Fruit fly (Drosophila melanogaster) whole organism, embryonic: ENCODE results near the gene RhoGEF4.
A peak's percentile ranks its signal among the peaks of the same experiment; 100 is the strongest.

Source experiments
- B-H2 ChIP-seq: fragments of 200-800 bp; sonication (Bioruptor generic); optimal IDR thresholded peaks from 2 replicates; lab custom pipeline; 2018; ENCODE audit warnings: missing biosample characterization, mild to moderate bottlenecking, missing genetic modification characterization
- Blimp-1 ChIP-seq: fragments of 200-800 bp; sonication (Bioruptor generic); optimal IDR thresholded peaks from 3 replicates; lab custom pipeline; 2018; ENCODE audit warnings: missing biosample characterization, missing genetic modification characterization, mild to moderate bottlenecking, moderate library complexity, missing genetic modification reagents
- CG10979 ChIP-seq: fragments of 200-800 bp; sonication (Bioruptor generic); optimal IDR thresholded peaks from 2 replicates; lab custom pipeline; 2018; ENCODE audit warnings: missing biosample characterization, mild to moderate bottlenecking, missing genetic modification characterization, moderate library complexity
- CG11398 ChIP-seq: fragments of 200-800 bp; sonication (Bioruptor generic); optimal IDR thresholded peaks from 2 replicates; lab custom pipeline; 2016; ENCODE audit warnings: missing biosample characterization, missing genetic modification characterization
- CG12219 ChIP-seq: fragments of 200-800 bp; sonication (Bioruptor generic); optimal IDR thresholded peaks from 3 replicates; lab custom pipeline; 2018; ENCODE audit warnings: missing biosample characterization, mild to moderate bottlenecking, missing genetic modification characterization
- CG12659 ChIP-seq: fragments of 200-800 bp; sonication (Bioruptor generic); optimal IDR thresholded peaks from 3 replicates; lab custom pipeline; 2017; ENCODE audit warnings: mild to moderate bottlenecking, missing biosample characterization, missing genetic modification reagents, missing genetic modification characterization
- CG13424 ChIP-seq: fragments of 200-800 bp; sonication (Bioruptor generic); optimal IDR thresholded peaks from 2 replicates; lab custom pipeline; 2019; ENCODE audit warnings: missing biosample characterization, mild to moderate bottlenecking, missing genetic modification characterization, moderate library complexity
- CG1602 ChIP-seq: fragments of 200-800 bp; sonication (Bioruptor generic); optimal IDR thresholded peaks from 3 replicates; lab custom pipeline; 2016; ENCODE audit warnings: missing biosample characterization, missing genetic modification characterization
- CG16863 ChIP-seq: fragments of 200-800 bp; sonication (Bioruptor generic); optimal IDR thresholded peaks from 3 replicates; lab custom pipeline; 2016; ENCODE audit warnings: missing biosample characterization, missing genetic modification characterization
- CG17328 ChIP-seq: fragments of 200-800 bp; sonication (Bioruptor generic); IDR thresholded peaks from 2 replicates; pipeline ENCODE4 v1.3.6; 2022; ENCODE audit warnings: missing biosample characterization, missing genetic modification characterization
- CG30020 ChIP-seq: fragments of 200-800 bp; optimal IDR thresholded peaks from 2 replicates; lab custom pipeline; 2019; ENCODE audit warnings: missing biosample characterization, mild to moderate bottlenecking, missing genetic modification characterization, moderate library complexity
- CG31224 ChIP-seq: fragments of 200-800 bp; sonication (Bioruptor generic); IDR thresholded peaks from 2 replicates; pipeline ENCODE4 v1.3.6; 2022; ENCODE audit warnings: missing biosample characterization, missing genetic modification characterization
- CG32772 ChIP-seq: fragments of 200-800 bp; sonication (Bioruptor generic); IDR thresholded peaks from 2 replicates; pipeline ENCODE4 v1.3.6; 2022; ENCODE audit warnings: missing biosample characterization, missing genetic modification characterization
- CG4424 ChIP-seq: fragments of 200-800 bp; sonication (Bioruptor generic); optimal IDR thresholded peaks from 3 replicates; lab custom pipeline; 2016; ENCODE audit warnings: missing biosample characterization, missing genetic modification characterization
- CG4730 ChIP-seq: fragments of 200-800 bp; sonication (Bioruptor generic); IDR thresholded peaks from 2 replicates; pipeline ENCODE4 v1.3.6; 2022; ENCODE audit warnings: missing biosample characterization, missing genetic modification characterization
- CG6254 ChIP-seq: fragments of 200-800 bp; sonication (Bioruptor generic); optimal IDR thresholded peaks from 3 replicates; lab custom pipeline; 2017; ENCODE audit warnings: mild to moderate bottlenecking, missing biosample characterization, missing genetic modification reagents, missing genetic modification characterization
- CG8290 ChIP-seq, 3 experiments: fragments of 200-800 bp; sonication (Bioruptor generic); optimal IDR thresholded peaks; 2 replicates each; lab custom pipeline; 2016 to 2019; ENCODE audit warnings: missing biosample characterization in 3 of 3, missing genetic modification characterization in 3 of 3, mild to moderate bottlenecking in 2 of 3, moderate library complexity in 1 of 3
- CG9817 ChIP-seq: fragments of 200-800 bp; sonication (Bioruptor generic); optimal IDR thresholded peaks from 2 replicates; lab custom pipeline; 2018; ENCODE audit warnings: missing biosample characterization, mild to moderate bottlenecking, missing genetic modification characterization, moderate library complexity
- CHES-1-like ChIP-seq: fragments of 200-800 bp; sonication (Bioruptor generic); optimal IDR thresholded peaks from 2 replicates; lab custom pipeline; 2016; ENCODE audit warnings: missing biosample characterization, missing genetic modification characterization
- CkIIα-i1 ChIP-seq: fragments of 200-800 bp; sonication (Bioruptor generic); IDR thresholded peaks from 2 replicates; pipeline ENCODE4 v1.3.6; 2022; ENCODE audit warnings: missing biosample characterization, missing genetic modification characterization
- Dek ChIP-seq: fragments of 200-800 bp; sonication (Bioruptor generic); optimal IDR thresholded peaks from 3 replicates; lab custom pipeline; 2019; ENCODE audit warnings: missing biosample characterization, mild to moderate bottlenecking, missing genetic modification characterization, moderate library complexity
- Dip2 ChIP-seq: fragments of 200-800 bp; sonication (Bioruptor generic); IDR thresholded peaks from 2 replicates; pipeline ENCODE4 v1.3.6; 2022; ENCODE audit warnings: missing biosample characterization, missing genetic modification characterization
- Dll ChIP-seq: fragments of 200-800 bp; sonication (Bioruptor generic); IDR thresholded peaks from 4 replicates; pipeline ENCODE4 v1.3.6; 2022; ENCODE audit warnings: missing biosample characterization, missing genetic modification characterization; ENCODE audit not compliant: partially characterized antibody
- Doc3 ChIP-seq: fragments of 200-800 bp; sonication (Bioruptor generic); IDR thresholded peaks from 3 replicates; pipeline ENCODE4 v1.3.6; 2022; ENCODE audit warnings: missing biosample characterization, missing genetic modification characterization; ENCODE audit not compliant: partially characterized antibody
- Ets97D ChIP-seq: fragments of 200-800 bp; sonication (Bioruptor generic); optimal IDR thresholded peaks from 3 replicates; lab custom pipeline; 2016; ENCODE audit warnings: missing biosample characterization, missing genetic modification characterization
- HmgZ ChIP-seq: fragments of 200-800 bp; sonication (Bioruptor generic); optimal IDR thresholded peaks from 2 replicates; lab custom pipeline; 2018; ENCODE audit warnings: missing biosample characterization, mild to moderate bottlenecking, missing genetic modification characterization
- MBD-R2 ChIP-seq: fragments of 200-800 bp; sonication (Bioruptor generic); IDR thresholded peaks from 2 replicates; pipeline ENCODE4 v1.3.6; 2022; ENCODE audit warnings: missing biosample characterization, missing genetic modification characterization
- Med ChIP-seq: fragments of 200-800 bp; sonication (Bioruptor generic); peaks from one replicate; lab custom pipeline; 2016; ENCODE audit warnings: missing biosample characterization, missing genetic modification characterization, mild to moderate bottlenecking, inconsistent platforms, moderate library complexity
- NFAT ChIP-seq: fragments of 200-800 bp; sonication (Bioruptor generic); IDR thresholded peaks from 2 replicates; pipeline ENCODE4 v1.3.6; 2022; ENCODE audit warnings: missing biosample characterization, missing genetic modification characterization
- NfI ChIP-seq: fragments of 200-800 bp; sonication (Bioruptor generic); optimal IDR thresholded peaks from 3 replicates; lab custom pipeline; 2018; ENCODE audit warnings: missing biosample characterization, mild to moderate bottlenecking, missing genetic modification characterization, moderate library complexity
- ac ChIP-seq: fragments of 200-800 bp; sonication (Bioruptor generic); optimal IDR thresholded peaks from 3 replicates; lab custom pipeline; 2017; ENCODE audit warnings: missing biosample characterization, mild to moderate bottlenecking, missing genetic modification characterization
- al ChIP-seq: fragments of 200-800 bp; sonication (Bioruptor generic); IDR thresholded peaks from 2 replicates; pipeline ENCODE4 v1.3.6; 2022; ENCODE audit warnings: missing biosample characterization, missing genetic modification characterization
- amos ChIP-seq: fragments of 200-800 bp; sonication (Bioruptor generic); IDR thresholded peaks from 2 replicates; pipeline ENCODE4 v1.3.6; 2022; ENCODE audit warnings: missing biosample characterization, missing genetic modification characterization; ENCODE audit not compliant: partially characterized antibody
- az2 ChIP-seq: fragments of 200-800 bp; sonication (Bioruptor generic); optimal IDR thresholded peaks from 3 replicates; lab custom pipeline; 2016; ENCODE audit warnings: missing biosample characterization, missing genetic modification characterization
- dpn ChIP-seq, 2 experiments: fragments of 200-800 bp; sonication (Bioruptor generic); optimal IDR thresholded peaks; 3 replicates each; lab custom pipeline; 2016; ENCODE audit warnings: missing biosample characterization in 2 of 2, missing genetic modification characterization in 2 of 2
- en ChIP-seq: fragments of 200-800 bp; sonication (Bioruptor generic); optimal IDR thresholded peaks from 2 replicates; lab custom pipeline; 2016; ENCODE audit warnings: missing biosample characterization, missing genetic modification characterization
- ftz-f1 ChIP-seq: fragments of 200-800 bp; sonication (Bioruptor generic); optimal IDR thresholded peaks from 2 replicates; lab custom pipeline; 2016; ENCODE audit warnings: missing biosample characterization, missing genetic modification characterization
- hbn ChIP-seq: fragments of 200-800 bp; sonication (Bioruptor generic); IDR thresholded peaks from 2 replicates; pipeline ENCODE4 v1.3.6; 2022; ENCODE audit warnings: missing biosample characterization, missing genetic modification characterization; ENCODE audit not compliant: partially characterized antibody
- lov ChIP-seq, 2 experiments: fragments of 200-800 bp in 1 of 2; fragments of >200 bp in 1 of 2; sonication (Bioruptor generic) in 1 of 2; IDR thresholded peaks in 1 of 2; optimal IDR thresholded peaks in 1 of 2; 2 replicates in 1 of 2; 3 replicates in 1 of 2; pipeline versions ENCODE4 v1.3.6 to Lab custom; 2017 to 2022; ENCODE audit warnings: missing biosample characterization in 1 of 2, missing genetic modification characterization in 1 of 2
- nerfin-1 ChIP-seq: fragments of 200-800 bp; sonication (Bioruptor generic); optimal IDR thresholded peaks from 3 replicates; lab custom pipeline; 2019; ENCODE audit warnings: missing biosample characterization, mild to moderate bottlenecking, missing genetic modification characterization, moderate library complexity
- pzg ChIP-seq: fragments of 200-800 bp; sonication (Bioruptor generic); optimal IDR thresholded peaks from 3 replicates; lab custom pipeline; 2018; ENCODE audit warnings: missing biosample characterization, mild to moderate bottlenecking, missing genetic modification characterization, moderate library complexity
- ranshi ChIP-seq: fragments of 200-800 bp; sonication (Bioruptor generic); IDR thresholded peaks from 2 replicates; pipeline ENCODE4 v1.3.6; 2022; ENCODE audit warnings: missing biosample characterization, missing genetic modification characterization
- slbo ChIP-seq: fragments of 200-800 bp; sonication (Bioruptor generic); IDR thresholded peaks from 2 replicates; pipeline ENCODE4 v1.3.6; 2022; ENCODE audit warnings: missing biosample characterization, missing genetic modification characterization
- sqz ChIP-seq: fragments of 200-800 bp; sonication (Bioruptor generic); optimal IDR thresholded peaks from 3 replicates; lab custom pipeline; 2018; ENCODE audit warnings: missing biosample characterization, mild to moderate bottlenecking, missing genetic modification characterization
- sr ChIP-seq: fragments of 200-800 bp; sonication (Bioruptor generic); IDR thresholded peaks from 3 replicates; pipeline ENCODE4 v1.3.6; 2022; ENCODE audit warnings: missing biosample characterization, missing genetic modification characterization
- tx ChIP-seq: fragments of 200-800 bp; sonication (Bioruptor generic); optimal IDR thresholded peaks from 2 replicates; lab custom pipeline; 2016; ENCODE audit warnings: missing biosample characterization, missing genetic modification characterization
- vfl ChIP-seq: fragments of 200-800 bp; sonication (Bioruptor generic); optimal IDR thresholded peaks from 2 replicates; lab custom pipeline; 2016; ENCODE audit warnings: missing biosample characterization, missing genetic modification characterization
- yki ChIP-seq: fragments of >200 bp; optimal IDR thresholded peaks from 3 replicates; lab custom pipeline; 2018
- z ChIP-seq: fragments of 200-800 bp; sonication (Bioruptor generic); IDR thresholded peaks from 3 replicates; pipeline ENCODE4 v1.3.6; 2022; ENCODE audit warnings: missing biosample characterization, missing genetic modification characterization

RhoGEF4 gene

dm6 chr3L:7356386-7357117 lies 33.3 kb upstream of the RhoGEF4 start, which contains the start of gene CTCF (continued):
- TF ChIP-seq slbo (GFP tag; lab: Robert Waterston, UW) (no peak; the same call in 1 of the 2 replicates), Blimp-1 (GFP tag; lab: Kevin White, UChicago) (no peak), vfl (no peak), CG31224 (GFP tag; lab: Robert Waterston, UW) (no peak), MBD-R2 (GFP tag; lab: Robert Waterston, UW) (peak; percentile 80), CG12219 (GFP tag; lab: Kevin White, UChicago) (no peak), B-H2 (no peak), en (peak; percentile 8), pzg (GFP tag; lab: Kevin White, UChicago) (peak; percentile 62), nerfin-1 (tag; lab: Kevin White, UChicago) (peak; percentile 100), CG30020 (tag; lab: Kevin White, UChicago) (peak; percentile 22), CG10979 (tag; lab: Kevin White, UChicago) (peak; percentile 40), CG6254 (GFP tag; lab: Kevin White, UChicago) (no peak), hbn (GFP tag; lab: Robert Waterston, UW) (peak; percentile 61), z (no peak), az2 (peak; percentile 31), CG32772 (GFP tag; lab: Robert Waterston, UW) (peak; percentile 64), CG11398 (peak; percentile 3), Dll (GFP tag; lab: Robert Waterston, UW) (peak; percentile 83), lov (optimal IDR thresholded peaks at IDR 0.05; lab: Kevin White, UChicago) (no peak), lov (GFP tag; IDR thresholded peaks at IDR 0.05; lab: Robert Waterston, UW) (0 out of 3 replicates have a peak, but pooled peaks have one; percentile 10), CG13424 (peak; percentile 18), HmgZ (peak; percentile 24), NFAT (GFP tag; lab: Robert Waterston, UW) (peak; percentile 66), al (GFP tag; lab: Robert Waterston, UW) (no peak), Dip2 (no peak), yki (lab: Kevin White, UChicago) (no peak), CG16863 (GFP tag; lab: Kevin White, UChicago) (peak; percentile 40), CG8290 (GFP tag; optimal IDR thresholded peaks at IDR 0.05; lab: Kevin White, UChicago) (peak; percentile 59), CG8290 (tag; optimal IDR thresholded peaks at IDR 0.05; lab: Kevin White, UChicago) (peak in 1 of 2 experiments; percentile 55), sqz (GFP tag; lab: Kevin White, UChicago) (no peak), Med (GFP tag; lab: Kevin White, UChicago) (peak; percentile 88), Ets97D (peak; percentile 70), NfI (GFP tag; lab: Kevin White, UChicago) (peak; percentile 46), CG4730 (GFP tag; lab: Robert Waterston, UW) (no peak; the same call in 1 of the 2 replicates), Doc3 (GFP tag; lab: Robert Waterston, UW) (peak; percentile 84), CG12659 (GFP tag; lab: Kevin White, UChicago) (peak; percentile 77), ftz-f1 (GFP tag; lab: Kevin White, UChicago) (peak; percentile 29), dpn (GFP tag; optimal IDR thresholded peaks at IDR 0.05; lab: Kevin White, UChicago) (peak; percentile 53 to 59), CG9817 (tag; lab: Kevin White, UChicago) (peak; percentile 16), CkIIα-i1 (GFP tag; lab: Robert Waterston, UW) (no peak), CG1602 (GFP tag; lab: Kevin White, UChicago) (peak; percentile 3), amos (GFP tag; lab: Robert Waterston, UW) (peak; percentile 78), ranshi (GFP tag; lab: Robert Waterston, UW) (no peak), CHES-1-like (peak; percentile 30), Dek (tag; lab: Kevin White, UChicago) (no peak), CG17328 (no peak), ac (GFP tag; lab: Kevin White, UChicago) (no peak), CG4424 (GFP tag; lab: Kevin White, UChicago) (peak; percentile 43), tx (GFP tag; lab: Kevin White, UChicago) (no peak), sr (no peak)
